Fruit fly (Drosophila melanogaster) whole organism, prepupa: Measurements from ENCODE around the gene nonA-l.
A peak's percentile ranks its signal among the peaks of the same experiment; 100 is the strongest.

ENCODE experiments used
- Blimp-1 ChIP-seq: fragments of 200-800 bp; sonication (Bioruptor generic); optimal IDR thresholded peaks from 3 replicates; lab custom pipeline; 2017; ENCODE audit warnings: missing biosample characterization, missing genetic modification characterization, mild to moderate bottlenecking, moderate library complexity, missing genetic modification reagents
- CG11762 ChIP-seq: fragments of 200-800 bp; sonication (Bioruptor generic); optimal IDR thresholded peaks from 3 replicates; lab custom pipeline; 2016; ENCODE audit warnings: missing biosample characterization, missing genetic modification characterization; ENCODE audit not compliant: insufficient read depth
- CG11902 ChIP-seq: fragments of 200-800 bp; sonication (Bioruptor generic); optimal IDR thresholded peaks from 3 replicates; lab custom pipeline; 2016; ENCODE audit warnings: missing biosample characterization, missing genetic modification characterization
- CG1621 ChIP-seq: fragments of 200-800 bp; sonication (Bioruptor generic); optimal IDR thresholded peaks from 3 replicates; lab custom pipeline; 2018; ENCODE audit warnings: missing biosample characterization, mild to moderate bottlenecking, missing genetic modification characterization
- CG3032 ChIP-seq: fragments of 200-800 bp; optimal IDR thresholded peaks from 2 replicates; lab custom pipeline; 2019; ENCODE audit warnings: missing biosample characterization, mild to moderate bottlenecking, missing genetic modification characterization, moderate library complexity
- CG32006 ChIP-seq: fragments of 200-800 bp; sonication (Bioruptor generic); optimal IDR thresholded peaks from 3 replicates; lab custom pipeline; 2017; ENCODE audit warnings: missing biosample characterization, mild to moderate bottlenecking, missing genetic modification characterization
- CG3919 ChIP-seq: fragments of 200-800 bp; sonication (Bioruptor generic); optimal IDR thresholded peaks from 3 replicates; lab custom pipeline; 2016; ENCODE audit warnings: missing biosample characterization, missing genetic modification characterization
- CG4318 ChIP-seq: fragments of 200-800 bp; sonication (Bioruptor generic); optimal IDR thresholded peaks from 3 replicates; lab custom pipeline; 2017; ENCODE audit warnings: missing biosample characterization, mild to moderate bottlenecking, missing genetic modification characterization
- CG6276 ChIP-seq: fragments of 200-800 bp; sonication (Bioruptor generic); optimal IDR thresholded peaks from 2 replicates; lab custom pipeline; 2017; ENCODE audit warnings: missing biosample characterization, mild to moderate bottlenecking, missing genetic modification characterization
- CG6808 ChIP-seq: fragments of 200-800 bp; sonication (Bioruptor generic); optimal IDR thresholded peaks from 3 replicates; lab custom pipeline; 2017; ENCODE audit warnings: missing biosample characterization, missing genetic modification characterization, mild to moderate bottlenecking, moderate library complexity, missing genetic modification reagents
- CG7368 ChIP-seq: fragments of 200-800 bp; sonication (Bioruptor generic); optimal IDR thresholded peaks from 3 replicates; lab custom pipeline; 2016; ENCODE audit warnings: missing biosample characterization, missing genetic modification characterization
- CG8119 ChIP-seq: fragments of 200-800 bp; sonication (Bioruptor generic); IDR thresholded peaks from 3 replicates; pipeline ENCODE4 v1.3.6; 2022; ENCODE audit warnings: missing biosample characterization, missing genetic modification characterization
- CG8319 ChIP-seq: fragments of 200-800 bp; sonication (Bioruptor generic); optimal IDR thresholded peaks from 3 replicates; lab custom pipeline; 2016; ENCODE audit warnings: missing biosample characterization, missing genetic modification characterization
- CG8632 ChIP-seq: fragments of 200-800 bp; sonication (Bioruptor generic); optimal IDR thresholded peaks from 3 replicates; lab custom pipeline; 2016; ENCODE audit warnings: missing biosample characterization, missing genetic modification characterization
- CG9139 ChIP-seq: fragments of 200-800 bp; sonication (Bioruptor generic); optimal IDR thresholded peaks from 3 replicates; lab custom pipeline; 2017; ENCODE audit warnings: missing biosample characterization, mild to moderate bottlenecking, missing genetic modification characterization
- Eip75B ChIP-seq: fragments of 200-800 bp; sonication (Bioruptor generic); optimal IDR thresholded peaks from 3 replicates; lab custom pipeline; 2016; ENCODE audit warnings: missing biosample characterization, missing genetic modification characterization
- Eip78C ChIP-seq: fragments of 200-800 bp; sonication (Bioruptor generic); peaks from one replicate; lab custom pipeline; 2016; ENCODE audit warnings: missing biosample characterization, missing genetic modification characterization
- Ets21C ChIP-seq: fragments of 200-800 bp; sonication (Bioruptor generic); optimal IDR thresholded peaks from 3 replicates; lab custom pipeline; 2016; ENCODE audit warnings: missing biosample characterization, missing genetic modification characterization
- Ets96B ChIP-seq: fragments of 200-800 bp; optimal IDR thresholded peaks from 2 replicates; lab custom pipeline; 2019; ENCODE audit warnings: missing biosample characterization, mild to moderate bottlenecking, missing genetic modification characterization, moderate library complexity
- Gug ChIP-seq: fragments of 200-800 bp; sonication (Bioruptor generic); IDR thresholded peaks from 2 replicates; pipeline ENCODE4 v1.3.6; 2022; ENCODE audit warnings: missing biosample characterization, missing genetic modification characterization
- Hr38 ChIP-seq: sonication (Bioruptor generic); optimal IDR thresholded peaks from 2 replicates; lab custom pipeline; 2016; ENCODE audit warnings: missing biosample characterization, missing genetic modification characterization
- Hr39 ChIP-seq: fragments of 200-800 bp; sonication (Bioruptor generic); optimal IDR thresholded peaks from 2 replicates; lab custom pipeline; 2016; ENCODE audit warnings: missing biosample characterization, missing genetic modification characterization
- Hr4 ChIP-seq: fragments of 200-800 bp; sonication (Bioruptor generic); optimal IDR thresholded peaks from 3 replicates; lab custom pipeline; 2016; ENCODE audit warnings: missing biosample characterization, missing genetic modification characterization
- Lpt ChIP-seq: fragments of 200-800 bp; sonication (Bioruptor generic); optimal IDR thresholded peaks from 3 replicates; lab custom pipeline; 2016; ENCODE audit warnings: missing biosample characterization, missing genetic modification characterization
- Met ChIP-seq: fragments of 200-800 bp; sonication (Bioruptor generic); optimal IDR thresholded peaks from 3 replicates; lab custom pipeline; 2016; ENCODE audit warnings: missing biosample characterization, missing genetic modification characterization
- OdsH ChIP-seq: fragments of 200-800 bp; sonication (Bioruptor generic); optimal IDR thresholded peaks from 3 replicates; lab custom pipeline; 2016; ENCODE audit warnings: missing biosample characterization, missing genetic modification characterization
- cyc ChIP-seq: fragments of 200-800 bp; sonication (Bioruptor generic); optimal IDR thresholded peaks from 3 replicates; lab custom pipeline; 2016; ENCODE audit warnings: missing biosample characterization, missing genetic modification characterization
- dac ChIP-seq: fragments of 200-800 bp; sonication (Bioruptor generic); optimal IDR thresholded peaks from 2 replicates; lab custom pipeline; 2017; ENCODE audit warnings: missing biosample characterization, mild to moderate bottlenecking, missing genetic modification characterization
- dsx ChIP-seq: fragments of 200-800 bp; optimal IDR thresholded peaks from 3 replicates; lab custom pipeline; 2019; ENCODE audit warnings: missing biosample characterization, mild to moderate bottlenecking, missing genetic modification characterization, moderate library complexity; ENCODE audit not compliant: poor library complexity, severe bottlenecking
- esn ChIP-seq: fragments of 200-800 bp; sonication (Bioruptor generic); optimal IDR thresholded peaks from 2 replicates; lab custom pipeline; 2016; ENCODE audit warnings: missing biosample characterization, mild to moderate bottlenecking, missing genetic modification characterization, moderate library complexity
- lz ChIP-seq: fragments of 200-800 bp; sonication (Bioruptor generic); optimal IDR thresholded peaks from 3 replicates; lab custom pipeline; 2016; ENCODE audit warnings: missing biosample characterization, missing genetic modification characterization
- net ChIP-seq: fragments of 200-800 bp; sonication (Bioruptor generic); optimal IDR thresholded peaks from 3 replicates; lab custom pipeline; 2016; ENCODE audit warnings: missing biosample characterization, missing genetic modification characterization
- ss ChIP-seq, 2 experiments: fragments of 200-800 bp; sonication (Bioruptor generic); optimal IDR thresholded peaks; 2 replicates in 1 of 2; 3 replicates in 1 of 2; lab custom pipeline; 2017 to 2018; ENCODE audit warnings: mild to moderate bottlenecking in 2 of 2, missing biosample characterization in 2 of 2, missing genetic modification characterization in 2 of 2, moderate library complexity in 1 of 2
- svp ChIP-seq: fragments of 200-800 bp; sonication (Bioruptor generic); peaks from one replicate; lab custom pipeline; 2016; ENCODE audit warnings: missing biosample characterization, missing genetic modification characterization
- topi ChIP-seq: fragments of 200-800 bp; sonication (Bioruptor generic); optimal IDR thresholded peaks from 3 replicates; lab custom pipeline; 2016; ENCODE audit warnings: missing biosample characterization, missing genetic modification characterization
- vri ChIP-seq: fragments of 200-800 bp; sonication (Bioruptor generic); optimal IDR thresholded peaks from 3 replicates; lab custom pipeline; 2016; ENCODE audit warnings: missing biosample characterization, mild to moderate bottlenecking, missing genetic modification characterization

The nonA-l gene

dm6 chr3R:16655494-16656493 is 15.8 kb downstream of the nonA-l start, which contains the start of gene modSP (continued):
- peak; percentile 59 for TF ChIP-seq CG6808
- no peak for TF ChIP-seq dac (GFP tag; lab: Kevin White, UChicago)
- TF ChIP-seq Blimp-1 (GFP tag; lab: Kevin White, UChicago), result no peak
- TF ChIP-seq CG8119, result peak; percentile 37; the same call in 1 of the 3 replicates
- TF ChIP-seq net (GFP tag; lab: Kevin White, UChicago), result peak; percentile 19
- no peak for TF ChIP-seq CG8319 (GFP tag; lab: Kevin White, UChicago)
- TF ChIP-seq Hr4 (GFP tag; lab: Kevin White, UChicago), result peak; percentile 57
- TF ChIP-seq vri (GFP tag; lab: Kevin White, UChicago), result peak; percentile 51
- peak; percentile 47 for TF ChIP-seq OdsH
- peak; percentile 37 for TF ChIP-seq Ets21C (GFP tag; lab: Kevin White, UChicago)
- TF ChIP-seq Hr39 (GFP tag; lab: Kevin White, UChicago), result peak; percentile 68
- peak; percentile 68 to 80 for TF ChIP-seq ss (GFP tag; optimal IDR thresholded peaks at IDR 0.05; lab: Kevin White, UChicago)
- TF ChIP-seq lz (GFP tag; lab: Kevin White, UChicago), result peak; percentile 70
- peak; percentile 88 for TF ChIP-seq Eip78C (GFP tag; lab: Kevin White, UChicago)
- TF ChIP-seq CG8632 (GFP tag; lab: Kevin White, UChicago), result no peak
- TF ChIP-seq CG9139 (GFP tag; lab: Kevin White, UChicago), result peak; percentile 63
- peak; percentile 61 for TF ChIP-seq Eip75B (GFP tag; lab: Kevin White, UChicago)

dm6 chr3R:16661693-16662092 is 21.7 kb downstream of the nonA-l start:
- TF ChIP-seq svp (GFP tag; lab: Kevin White, UChicago) (peak; percentile 39), Eip75B (GFP tag; lab: Kevin White, UChicago) (no peak)
- TF ChIP-seq, all 60 proteins: peak for 1

- TF ChIP-seq CG7368 (GFP tag; lab: Kevin White, UChicago), result no peak
- TF ChIP-seq CG11902 (GFP tag; lab: Kevin White, UChicago), result no peak
- TF ChIP-seq Lpt, result no peak
- TF ChIP-seq svp (GFP tag; lab: Kevin White, UChicago), result no peak
- TF ChIP-seq ss (GFP tag; optimal IDR thresholded peaks at IDR 0.05; lab: Kevin White, UChicago), result no peak
- TF ChIP-seq, all 60 proteins: peak for 0
These were observed 24.3 kb downstream of the nonA-l start for dm6 chr3R:16664144-16664825.

dm6 chr3R:16672213-16672706 is 32.3 kb downstream of the nonA-l start:
- TF ChIP-seq Met (GFP tag; lab: Kevin White, UChicago) (no peak), Ets96B (tag; lab: Kevin White, UChicago) (no peak), svp (GFP tag; lab: Kevin White, UChicago) (peak; percentile 1), CG6808 (no peak)

- TF ChIP-seq CG9139 (GFP tag; lab: Kevin White, UChicago) (no peak), CG32006 (GFP tag; lab: Kevin White, UChicago) (peak; percentile 12)
These were observed 33.2 kb downstream of the nonA-l start for dm6 chr3R:16673184-16673583.

dm6 chr3R:16676518-16676917 is 36.5 kb downstream of the nonA-l start:
- no peak for TF ChIP-seq cyc (GFP tag; lab: Kevin White, UChicago)
- peak; percentile 2 for TF ChIP-seq CG4318
- TF ChIP-seq svp (GFP tag; lab: Kevin White, UChicago), result peak; percentile 50
- TF ChIP-seq dsx, result no peak
- TF ChIP-seq Ets21C (GFP tag; lab: Kevin White, UChicago), result no peak
- TF ChIP-seq CG3032 (tag; lab: Kevin White, UChicago), result peak; percentile 22
- TF ChIP-seq Gug (GFP tag; lab: Robert Waterston, UW), result no peak
- TF ChIP-seq Met (GFP tag; lab: Kevin White, UChicago), result no peak
- no peak for TF ChIP-seq CG6808
- TF ChIP-seq Hr39 (GFP tag; lab: Kevin White, UChicago), result peak; percentile 13
- TF ChIP-seq Hr38 (GFP tag; lab: Kevin White, UChicago), result no peak
- TF ChIP-seq CG6276 (GFP tag; lab: Kevin White, UChicago), result peak; percentile 6
- no peak for TF ChIP-seq CG3919 (GFP tag; lab: Kevin White, UChicago)
- TF ChIP-seq Eip78C (GFP tag; lab: Kevin White, UChicago), result peak; percentile 78
- TF ChIP-seq Eip75B (GFP tag; lab: Kevin White, UChicago), result peak; percentile 4
- no peak for TF ChIP-seq esn
- no peak for TF ChIP-seq topi (GFP tag; lab: Kevin White, UChicago)
- TF ChIP-seq lz (GFP tag; lab: Kevin White, UChicago), result no peak
- peak; percentile 20 for TF ChIP-seq CG32006 (GFP tag; lab: Kevin White, UChicago)
- TF ChIP-seq CG1621 (tag; lab: Kevin White, UChicago), result no peak
- no peak for TF ChIP-seq CG11762 (GFP tag; lab: Kevin White, UChicago)
